Worm (Caenorhabditis elegans) whole organism, L1 larva: ENCODE data around the gene F58F9.8.

Experiments used
- alr-1 ChIP-seq: fragments of 200-800 bp; sonication (Bioruptor generic); optimal IDR thresholded peaks from 2 replicates; lab custom pipeline; 2018; ENCODE audit warnings: borderline replicate concordance, mild to moderate bottlenecking, missing genetic modification characterization, missing compliant biosample characterization
- blmp-1 ChIP-seq: fragments of 150-350 bp; optimal IDR thresholded peaks from 2 replicates; lab custom pipeline; 2014; ENCODE audit warnings: missing biosample characterization, missing genetic modification characterization
- ceh-63 ChIP-seq: fragments of 200-800 bp; sonication (Bioruptor generic); optimal IDR thresholded peaks from 2 replicates; lab custom pipeline; 2018; ENCODE audit warnings: mild to moderate bottlenecking, missing genetic modification characterization, missing compliant biosample characterization
- ceh-8 ChIP-seq: fragments of 200-800 bp; sonication (Bioruptor generic); optimal IDR thresholded peaks from 2 replicates; lab custom pipeline; 2018; ENCODE audit warnings: mild to moderate bottlenecking, missing genetic modification characterization, moderate library complexity, missing compliant biosample characterization
- ceh-88 ChIP-seq: fragments of 200-800 bp; sonication (Bioruptor generic); IDR thresholded peaks from 2 replicates; pipeline ENCODE4 v1.3.6; 2022; ENCODE audit warnings: missing genetic modification characterization, missing compliant biosample characterization
- ceh-90 ChIP-seq: sonication (generic microtip); optimal IDR thresholded peaks from 2 replicates; lab custom pipeline; 2016; ENCODE audit warnings: missing genetic modification characterization, missing compliant biosample characterization
- dpl-1 ChIP-seq, 3 experiments: fragments of 150-350 bp in 2 of 3; sonication (generic microtip) in 1 of 3; optimal IDR thresholded peaks; 2 replicates each; lab custom pipeline; 2014 to 2017; ENCODE audit warnings: missing biosample characterization in 3 of 3, missing genetic modification characterization in 3 of 3, missing genetic modification reagents in 3 of 3
- egl-13 ChIP-seq: sonication (generic microtip); optimal IDR thresholded peaks from 2 replicates; lab custom pipeline; 2016; ENCODE audit warnings: missing genotype, missing genetic modification reagents, missing genetic modification characterization, missing compliant biosample characterization
- elt-2 ChIP-seq: sonication (generic microtip); optimal IDR thresholded peaks from 2 replicates; lab custom pipeline; 2016; ENCODE audit warnings: missing genetic modification characterization, mild to moderate bottlenecking, inconsistent platforms, missing compliant biosample characterization, missing genetic modification reagents
- elt-3 ChIP-seq, 6 experiments: fragments of 150-350 bp in 1 of 6; sonication (generic microtip); optimal IDR thresholded peaks; 2 replicates each; lab custom pipeline; 2017 to 2018; ENCODE audit warnings: missing biosample characterization in 6 of 6, missing genetic modification characterization in 6 of 6, inconsistent platforms in 1 of 6
- fkh-10 ChIP-seq: sonication (generic microtip); optimal IDR thresholded peaks from 2 replicates; lab custom pipeline; 2017; ENCODE audit warnings: missing biosample characterization, missing genetic modification reagents, missing genetic modification characterization
- fkh-4 ChIP-seq: sonication (generic microtip); optimal IDR thresholded peaks from 2 replicates; lab custom pipeline; 2016; ENCODE audit warnings: missing compliant biosample characterization, missing genetic modification characterization, borderline replicate concordance
- hlh-17 ChIP-seq: fragments of 200-800 bp; sonication (Bioruptor generic); optimal IDR thresholded peaks from 2 replicates; lab custom pipeline; 2018; ENCODE audit warnings: missing genetic modification characterization, mild to moderate bottlenecking, missing compliant biosample characterization, moderate library complexity, borderline replicate concordance
- hlh-4 ChIP-seq: sonication (generic microtip); optimal IDR thresholded peaks from 2 replicates; lab custom pipeline; 2016; ENCODE audit warnings: mild to moderate bottlenecking, missing genetic modification characterization, missing compliant biosample characterization
- hpl-2 ChIP-seq: fragments of 150-350 bp; optimal IDR thresholded peaks from 2 replicates; lab custom pipeline; 2014; ENCODE audit warnings: missing biosample characterization, missing genetic modification reagents, missing genetic modification characterization
- isw-1 ChIP-seq: fragments of 200-800 bp; sonication (Bioruptor generic); IDR thresholded peaks from 2 replicates; pipeline ENCODE4 v1.3.6; 2022; ENCODE audit warnings: missing genetic modification characterization, missing compliant biosample characterization
- jun-1 ChIP-seq: fragments of 150-350 bp; optimal IDR thresholded peaks from 2 replicates; lab custom pipeline; 2014; ENCODE audit warnings: missing biosample characterization, missing genetic modification reagents, missing genetic modification characterization
- lin-13 ChIP-seq: fragments of 150-350 bp; optimal IDR thresholded peaks from 2 replicates; lab custom pipeline; 2014; ENCODE audit warnings: missing biosample characterization, missing genetic modification reagents, missing genetic modification characterization
- lin-15B ChIP-seq: fragments of 150-350 bp; sonication (generic microtip); optimal IDR thresholded peaks from 3 replicates; lab custom pipeline; 2014; ENCODE audit warnings: missing biosample characterization, missing genetic modification characterization
- lin-35 ChIP-seq, 2 experiments: fragments of 150-350 bp; optimal IDR thresholded peaks; 2 replicates each; lab custom pipeline; 2014; ENCODE audit warnings: missing biosample characterization in 2 of 2, missing genetic modification characterization in 2 of 2, missing genetic modification reagents in 2 of 2
- lin-39 ChIP-seq: fragments of 150-350 bp; optimal IDR thresholded peaks from 2 replicates; lab custom pipeline; 2014; ENCODE audit warnings: missing biosample characterization, missing genetic modification reagents, missing genetic modification characterization
- nhr-12 ChIP-seq: sonication (generic microtip); optimal IDR thresholded peaks from 2 replicates; lab custom pipeline; 2017; ENCODE audit warnings: missing biosample characterization, missing genetic modification characterization
- nhr-237 ChIP-seq: fragments of 150-350 bp; optimal IDR thresholded peaks from 2 replicates; lab custom pipeline; 2014; ENCODE audit warnings: missing biosample characterization, missing genetic modification characterization
- nhr-77 ChIP-seq: fragments of 150-350 bp; optimal IDR thresholded peaks from 2 replicates; lab custom pipeline; 2014; ENCODE audit warnings: missing biosample characterization, missing genetic modification characterization
- pag-3 ChIP-seq: sonication (generic microtip); optimal IDR thresholded peaks from 2 replicates; lab custom pipeline; 2017; ENCODE audit warnings: missing genetic modification characterization, mild to moderate bottlenecking, missing compliant biosample characterization, antibody characterized with exemption, borderline replicate concordance; ENCODE audit not compliant: insufficient read depth
- pax-3 ChIP-seq: fragments of 200-800 bp; sonication (Bioruptor generic); optimal IDR thresholded peaks from 2 replicates; lab custom pipeline; 2018; ENCODE audit warnings: mild to moderate bottlenecking, missing genetic modification characterization, moderate library complexity, missing compliant biosample characterization
- rnt-1 ChIP-seq: sonication (generic microtip); optimal IDR thresholded peaks from 2 replicates; lab custom pipeline; 2016; ENCODE audit warnings: mild to moderate bottlenecking, missing genetic modification characterization, moderate library complexity, missing compliant biosample characterization
- snpc-4 ChIP-seq: fragments of 150-350 bp; optimal IDR thresholded peaks from 2 replicates; lab custom pipeline; 2014; ENCODE audit warnings: missing biosample characterization, missing genetic modification characterization
- sox-4 ChIP-seq: sonication (generic microtip); optimal IDR thresholded peaks from 2 replicates; lab custom pipeline; 2016; ENCODE audit warnings: missing genetic modification characterization, missing compliant biosample characterization
- sptf-1 ChIP-seq: fragments of 150-350 bp; optimal IDR thresholded peaks from 2 replicates; lab custom pipeline; 2014; ENCODE audit warnings: missing biosample characterization, missing genetic modification characterization
- sup-37 ChIP-seq: fragments of 200-800 bp; sonication (Bioruptor generic); optimal IDR thresholded peaks from 2 replicates; lab custom pipeline; 2018; ENCODE audit warnings: mild to moderate bottlenecking, missing genetic modification characterization, missing compliant biosample characterization
- swsn-7 ChIP-seq: sonication (generic microtip); optimal IDR thresholded peaks from 2 replicates; lab custom pipeline; 2016; ENCODE audit warnings: missing genetic modification characterization, missing compliant biosample characterization
- unc-30 ChIP-seq: sonication (generic microtip); optimal IDR thresholded peaks from 2 replicates; lab custom pipeline; 2017; ENCODE audit warnings: missing biosample characterization, missing genetic modification characterization
- unc-62 ChIP-seq: fragments of 150-350 bp; optimal IDR thresholded peaks from 2 replicates; lab custom pipeline; 2014; ENCODE audit warnings: missing biosample characterization, missing genetic modification reagents, missing genetic modification characterization
- ztf-11 ChIP-seq, 2 experiments: sonication (generic microtip); optimal IDR thresholded peaks; 2 replicates each; lab custom pipeline; 2016 to 2017; ENCODE audit warnings: missing genetic modification characterization in 2 of 2, missing biosample characterization in 1 of 2, missing compliant biosample characterization in 1 of 2

The F58F9.8 gene

DNA sequence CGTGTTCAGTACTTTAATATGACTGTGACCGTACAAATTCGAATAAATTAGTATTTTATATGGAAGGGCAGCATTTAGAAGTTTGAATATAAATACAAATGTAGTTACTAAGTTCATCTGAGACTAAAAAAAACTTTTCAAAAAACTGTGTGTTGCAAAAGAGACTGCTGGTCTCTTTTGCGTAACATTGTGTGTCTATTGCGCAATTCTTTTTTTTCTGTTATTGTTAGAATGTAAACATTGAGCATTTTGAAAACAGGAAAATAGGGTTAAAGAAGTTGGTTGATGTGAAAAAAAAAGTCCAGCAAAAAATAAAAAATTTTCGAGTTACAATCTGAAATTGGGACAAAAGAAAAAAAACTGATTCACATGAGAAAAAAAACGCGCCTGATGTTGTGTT, 28.6 kb upstream of the F58F9.8 start:
- no peak for TF ChIP-seq lin-35 (GFP tag; optimal IDR thresholded peaks at IDR 0.05; lab: Kevin White, UChicago)
- TF ChIP-seq ceh-90, result no peak
- TF ChIP-seq, all 84 proteins: peak for 0

DNA sequence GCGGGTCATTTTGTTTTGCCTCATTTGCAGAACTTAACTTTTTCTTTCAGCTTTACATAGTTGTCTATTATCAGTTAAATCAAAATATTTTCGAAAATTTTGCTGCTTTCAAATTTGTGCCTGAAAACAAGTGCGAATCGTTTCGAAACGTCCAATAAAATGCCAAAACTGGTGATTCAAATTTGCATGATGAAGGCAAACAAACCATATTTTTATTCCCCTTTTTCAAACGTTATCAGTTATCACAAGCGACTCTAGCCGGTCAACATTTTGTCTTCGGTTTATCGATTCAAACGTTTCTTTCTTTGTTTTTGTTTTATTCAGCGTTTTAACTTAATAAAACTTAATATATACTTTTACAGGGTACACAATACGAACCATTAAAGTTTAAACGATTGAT, 27.4 kb upstream of the F58F9.8 start, which contains the start of the genes ugt-24 and C49A9.6:
Gene ugt-24 (minus strand): TSS at position 147 of the 400 bp plus-strand sequence.
Gene C49A9.6 (plus strand): TSS at position 363 of the 400 bp plus-strand sequence.
- no peak for TF ChIP-seq nhr-77 (tag; lab: Kevin White, UChicago)
- peak; percentile 17 for TF ChIP-seq elt-2 (tag; lab: Kevin White, UChicago)
- TF ChIP-seq sup-37 (GFP tag; lab: Kevin White, UChicago), result no peak
- TF ChIP-seq sptf-1 (tag; lab: Kevin White, UChicago), result no peak
- no peak for TF ChIP-seq hlh-17 (GFP tag; lab: Kevin White, UChicago)
- no peak for TF ChIP-seq unc-30 (tag; lab: Kevin White, UChicago)
- TF ChIP-seq ceh-88 (GFP tag; lab: Robert Waterston, UW), result no peak
- TF ChIP-seq swsn-7, result no peak
- TF ChIP-seq nhr-12, result no peak
- TF ChIP-seq lin-35 (GFP tag; optimal IDR thresholded peaks at IDR 0.05; lab: Kevin White, UChicago), result peak in 1 of 2 experiments; percentile 21
- no peak for TF ChIP-seq unc-62
- no peak for TF ChIP-seq ztf-11 (tag; optimal IDR thresholded peaks at IDR 0.05; lab: Kevin White, UChicago)
- TF ChIP-seq pag-3 (tag; lab: Kevin White, UChicago), result no peak

DNA sequence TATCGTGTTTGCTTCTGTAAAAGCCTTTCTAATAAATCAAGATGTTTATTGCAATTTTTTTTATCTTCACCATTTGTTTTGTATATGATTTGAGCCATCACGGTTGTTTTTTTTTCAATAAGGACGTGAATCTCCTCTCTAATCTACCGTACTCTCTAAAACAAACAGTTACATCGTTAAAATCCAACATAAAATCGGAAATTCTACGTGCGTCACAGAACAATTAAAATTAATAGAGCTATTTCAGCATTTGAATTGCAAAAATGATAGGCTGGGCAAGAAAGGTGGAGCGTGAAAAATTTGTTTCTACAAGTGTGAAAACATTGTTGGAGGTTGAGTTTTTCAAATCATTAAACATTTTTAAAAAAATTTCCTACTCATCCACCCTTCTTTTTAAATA, 24.6 kb upstream of the F58F9.8 start, which contains the start of gene C49A9.5:
Gene C49A9.5 (plus strand): TSS at position 271 of the 400 bp plus-strand sequence.
- TF ChIP-seq egl-13 (tag; lab: Kevin White, UChicago) (no peak), jun-1 (tag; lab: Kevin White, UChicago) (no peak), ceh-63 (GFP tag; lab: Kevin White, UChicago) (no peak), ceh-8 (GFP tag; lab: Kevin White, UChicago) (no peak), hlh-17 (GFP tag; lab: Kevin White, UChicago) (no peak), lin-15B (tag; lab: Kevin White, UChicago) (no peak), hpl-2 (GFP tag; lab: Kevin White, UChicago) (no peak), isw-1 (GFP tag; lab: Robert Waterston, UW) (no peak), unc-62 (no peak)

- TF ChIP-seq ceh-88 (GFP tag; lab: Robert Waterston, UW) (no peak), alr-1 (tag; lab: Kevin White, UChicago) (no peak), snpc-4 (no peak), dpl-1 (GFP tag; optimal IDR thresholded peaks at IDR 0.05; lab: Kevin White, UChicago) (no peak), hpl-2 (GFP tag; lab: Kevin White, UChicago) (no peak)
These were observed 20.9 kb upstream of the F58F9.8 start, which contains the start of gene C49A9.9 for ce11 chrIV:6217066-6217465. Gene C49A9.9 (plus strand): TSS chrIV:6217372.

DNA sequence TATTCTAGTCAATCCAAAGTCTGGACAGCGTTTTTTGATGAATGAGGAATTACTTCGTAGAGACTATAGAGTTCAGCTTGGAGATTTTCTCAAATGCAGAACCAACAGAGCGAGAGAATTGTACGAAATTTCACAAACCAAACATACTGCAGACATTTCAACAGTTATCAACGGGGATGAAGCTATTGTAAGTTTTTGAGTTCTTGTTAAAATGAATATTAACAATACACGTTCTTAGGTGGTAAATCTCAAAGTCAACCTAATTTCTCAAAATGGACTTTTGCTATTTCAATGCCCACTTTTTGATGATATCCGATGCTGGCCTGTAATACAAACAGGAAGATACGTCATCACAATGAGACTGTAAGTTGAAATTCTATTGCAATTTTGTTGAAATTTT, 20.5 kb upstream of the F58F9.8 start:
- TF ChIP-seq lin-13 (GFP tag; lab: Kevin White, UChicago), result no peak
- no peak for TF ChIP-seq elt-3 (tag; optimal IDR thresholded peaks at IDR 0.05; lab: Kevin White, UChicago)
- no peak for TF ChIP-seq rnt-1 (tag; lab: Kevin White, UChicago)
- no peak for TF ChIP-seq sox-4 (tag; lab: Kevin White, UChicago)
- no peak for TF ChIP-seq lin-39 (tag; lab: Kevin White, UChicago)
- TF ChIP-seq unc-62, result no peak
- no peak for TF ChIP-seq blmp-1 (tag; lab: Kevin White, UChicago)
- TF ChIP-seq lin-15B (tag; lab: Kevin White, UChicago), result no peak
- TF ChIP-seq hlh-4 (tag; lab: Kevin White, UChicago), result no peak
- TF ChIP-seq pax-3 (tag; lab: Kevin White, UChicago), result no peak
- no peak for TF ChIP-seq fkh-4
- no peak for TF ChIP-seq fkh-10 (GFP tag; lab: Kevin White, UChicago)
- no peak for TF ChIP-seq nhr-237 (tag; lab: Kevin White, UChicago)
